Worm (Caenorhabditis elegans): ENCODE results near the gene Y57G7A.1.

DNA sequence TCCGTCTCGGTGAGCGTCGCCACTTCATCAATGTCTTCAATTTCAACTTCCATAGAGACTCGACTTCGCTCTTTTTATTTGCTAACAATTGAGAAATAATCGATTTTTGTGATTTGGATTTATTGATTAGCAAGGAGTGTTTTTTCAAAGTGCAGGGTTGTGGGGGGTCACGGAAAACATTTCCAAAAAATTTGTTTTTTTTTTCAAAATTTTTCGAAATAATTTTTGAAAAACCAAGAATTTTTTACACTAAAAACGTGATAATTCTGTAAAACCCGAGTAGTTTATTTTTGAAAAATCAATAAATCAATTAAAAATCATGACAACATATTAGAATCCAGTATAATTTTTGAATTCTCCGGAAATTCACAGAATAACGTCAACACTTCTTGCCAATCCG, 22.8 kb upstream of the Y57G7A.1 start, which contains the start of gene Y57G7A.5:
- TF ChIP-seq hmg-4 (GFP tag; optimal IDR thresholded peaks at IDR 0.05) (no peak), tra-4 (tag; optimal IDR thresholded peaks at IDR 0.05) (no peak), ama-1 (optimal IDR thresholded peaks at IDR 0.05) (no peak), B0310.2 (tag; optimal IDR thresholded peaks at IDR 0.05) (no peak), sea-1 (GFP tag; conservative IDR thresholded peaks at IDR 0.05) (no peak), aly-1 (tag; optimal IDR thresholded peaks at IDR 0.05) (no peak), scrt-1 (GFP tag; IDR thresholded peaks at IDR 0.05) (no peak), flt-1 (GFP tag; IDR thresholded peaks at IDR 0.05) (no peak), ceh-13 (GFP tag; optimal IDR thresholded peaks at IDR 0.05) (no peak), ets-7 (tag; optimal IDR thresholded peaks at IDR 0.05) (no peak), hnd-1 (tag; optimal IDR thresholded peaks at IDR 0.05) (no peak), F13C5.2 (tag; optimal IDR thresholded peaks at IDR 0.05) (no peak), hmbx-1 (tag; optimal IDR thresholded peaks at IDR 0.05) (no peak), ceh-36 (tag; optimal IDR thresholded peaks at IDR 0.05) (no peak)

All from whole organism, early embryonic.